Worm (Caenorhabditis elegans) whole organism, midembryonic: ENCODE measurements around the gene sec-16A.2.

Experiments
- T22C8.4 ChIP-seq: fragments of 200-800 bp; sonication (Bioruptor generic); IDR thresholded peaks from 2 replicates; pipeline ENCODE4 v1.3.6; 2022; ENCODE audit warnings: missing genetic modification characterization, missing compliant biosample characterization
- flt-1 ChIP-seq: fragments of 200-800 bp; sonication (Bioruptor generic); IDR thresholded peaks from 2 replicates; pipeline ENCODE4 v1.3.6; 2022; ENCODE audit warnings: missing genetic modification characterization, missing compliant biosample characterization
- klf-2 ChIP-seq: fragments of 200-800 bp; sonication (Bioruptor generic); conservative IDR thresholded peaks from 2 replicates; pipeline ENCODE4 v1.3.6; 2022; ENCODE audit warnings: missing genetic modification reagents, missing genetic modification characterization, missing compliant biosample characterization
- med-1 ChIP-seq: sonication (generic microtip); optimal IDR thresholded peaks from 2 replicates; lab custom pipeline; 2017; ENCODE audit warnings: missing genetic modification characterization, mild to moderate bottlenecking, missing compliant biosample characterization, antibody characterized with exemption, missing genetic modification reagents; ENCODE audit not compliant: insufficient read depth
- ref-1 ChIP-seq: fragments of 200-800 bp; sonication (Bioruptor generic); conservative IDR thresholded peaks from 2 replicates; pipeline ENCODE4 v1.3.6; 2022; ENCODE audit warnings: missing genetic modification reagents, missing genetic modification characterization, missing compliant biosample characterization
- tab-1 ChIP-seq: fragments of 200-800 bp; sonication (Bioruptor generic); IDR thresholded peaks from 2 replicates; pipeline ENCODE4 v1.3.6; 2022; ENCODE audit warnings: missing genetic modification characterization, missing compliant biosample characterization
- ztf-29 ChIP-seq: fragments of 200-800 bp; sonication (Bioruptor generic); IDR thresholded peaks from 2 replicates; pipeline ENCODE4 v1.3.6; 2022; ENCODE audit warnings: missing genetic modification reagents, missing genetic modification characterization, missing compliant biosample characterization

DNA sequence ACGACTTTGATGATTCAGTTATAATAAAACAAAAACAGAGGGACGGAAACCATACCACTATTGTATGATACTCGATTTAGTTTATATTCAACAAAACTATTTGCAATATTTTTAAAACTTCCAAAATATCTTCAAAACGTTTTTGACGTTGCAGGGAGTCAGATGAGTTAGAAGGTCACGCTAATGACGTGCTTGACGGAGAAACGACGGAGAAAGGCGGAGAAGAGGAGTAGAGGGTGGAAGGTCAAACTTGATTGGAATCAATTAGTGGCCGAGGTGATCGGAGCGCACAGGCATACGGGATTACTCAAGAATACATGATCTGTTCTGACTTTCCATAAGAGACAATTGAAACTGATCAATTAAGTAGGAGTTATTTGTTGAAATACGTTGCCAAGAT lies 15.8 kb downstream of the sec-16A.2 start:
- TF ChIP-seq ref-1 (no peak), flt-1 (GFP tag; lab: Robert Waterston, UW) (no peak), med-1 (GFP tag; lab: Kevin White, UChicago) (no peak), klf-2 (no peak), tab-1 (no peak), T22C8.4 (GFP tag; lab: Robert Waterston, UW) (no peak), ztf-29 (GFP tag; lab: Robert Waterston, UW) (no peak)
